Worm (Caenorhabditis elegans) whole organism, late embryonic: ENCODE data around the gene str-185.

Source experiments
- C08G9.2 ChIP-seq: sonication (generic microtip); optimal IDR thresholded peaks from 2 replicates; lab custom pipeline; 2016; ENCODE audit warnings: mild to moderate bottlenecking, missing genetic modification characterization, moderate library complexity, missing compliant biosample characterization
- K09A11.1 ChIP-seq: sonication (generic microtip); optimal IDR thresholded peaks from 2 replicates; lab custom pipeline; 2017; ENCODE audit warnings: antibody characterized with exemption, mild to moderate bottlenecking, missing genetic modification characterization, missing compliant biosample characterization; ENCODE audit not compliant: insufficient read depth
- ceh-34 ChIP-seq: sonication (generic microtip); optimal IDR thresholded peaks from 2 replicates; lab custom pipeline; 2016; ENCODE audit warnings: mild to moderate bottlenecking, missing genetic modification characterization, missing compliant biosample characterization
- dve-1 ChIP-seq: sonication (generic microtip); optimal IDR thresholded peaks from 2 replicates; lab custom pipeline; 2017; ENCODE audit warnings: antibody characterized with exemption, mild to moderate bottlenecking, missing genetic modification characterization, missing compliant biosample characterization
- fkh-6 ChIP-seq: sonication (generic microtip); optimal IDR thresholded peaks from 2 replicates; lab custom pipeline; 2016; ENCODE audit warnings: missing genetic modification characterization, missing compliant biosample characterization
- hlh-6 ChIP-seq: sonication (generic microtip); optimal IDR thresholded peaks from 2 replicates; lab custom pipeline; 2016; ENCODE audit warnings: missing genotype, missing genetic modification characterization, missing compliant biosample characterization
- pha-4 ChIP-seq: fragments of 150-350 bp; optimal IDR thresholded peaks from 2 replicates; lab custom pipeline; 2018; ENCODE audit warnings: missing biosample characterization, missing genetic modification reagents, missing genetic modification characterization
- sox-4 ChIP-seq: sonication (generic microtip); optimal IDR thresholded peaks from 2 replicates; lab custom pipeline; 2017; ENCODE audit warnings: mild to moderate bottlenecking, missing genetic modification characterization, inconsistent platforms, missing compliant biosample characterization

DNA sequence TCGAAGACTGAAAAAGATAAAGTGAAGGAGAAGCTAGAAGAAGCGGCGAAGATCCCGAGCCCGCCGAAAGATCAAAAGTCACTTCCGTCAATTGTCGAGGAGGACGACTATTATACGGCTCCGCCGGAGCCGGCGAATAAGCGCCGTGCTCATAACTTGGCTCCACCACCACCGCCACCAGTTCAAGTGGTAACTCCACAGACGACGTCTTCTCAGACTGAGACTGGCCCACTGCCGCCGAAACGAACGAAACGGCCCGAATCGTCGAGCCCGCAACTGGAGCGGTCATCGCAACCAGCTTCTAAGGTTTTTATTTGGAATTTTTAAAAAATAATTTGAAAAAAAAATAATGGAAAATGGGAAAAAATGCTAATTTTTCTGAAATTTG, 17.9 kb downstream of the str-185 start:
- TF ChIP-seq hlh-6 (tag; lab: Kevin White, UChicago) (no peak), sox-4 (no peak), pha-4 (tag; lab: Kevin White, UChicago) (no peak), fkh-6 (tag; lab: Kevin White, UChicago) (no peak), K09A11.1 (tag; lab: Kevin White, UChicago) (no peak), dve-1 (no peak), ceh-34 (no peak), C08G9.2 (tag; lab: Kevin White, UChicago) (no peak)
